Fruit fly (Drosophila melanogaster) whole organism, adult: ENCODE results near the gene kirre.

Source experiments
- CG11617 ChIP-seq: fragments of 200-800 bp; sonication (Bioruptor generic); optimal IDR thresholded peaks from 2 replicates; lab custom pipeline; 2017; ENCODE audit warnings: mild to moderate bottlenecking, missing biosample characterization, missing genetic modification reagents, missing genetic modification characterization
- CG12768 ChIP-seq: fragments of 200-800 bp; sonication (Bioruptor generic); optimal IDR thresholded peaks from 2 replicates; lab custom pipeline; 2017; ENCODE audit warnings: missing biosample characterization, missing genetic modification characterization, mild to moderate bottlenecking, moderate library complexity, missing genetic modification reagents
- CG14711 ChIP-seq: fragments of 200-800 bp; sonication (Bioruptor generic); optimal IDR thresholded peaks from 2 replicates; lab custom pipeline; 2018; ENCODE audit warnings: missing biosample characterization, mild to moderate bottlenecking, missing genetic modification characterization, moderate library complexity
- CG5204 ChIP-seq: fragments of 200-800 bp; sonication (Bioruptor generic); optimal IDR thresholded peaks from 2 replicates; lab custom pipeline; 2016; ENCODE audit warnings: missing biosample characterization, missing genetic modification characterization
- CG7045 ChIP-seq: fragments of 200-800 bp; sonication (Bioruptor generic); optimal IDR thresholded peaks from 2 replicates; lab custom pipeline; 2017; ENCODE audit warnings: missing biosample characterization, mild to moderate bottlenecking, missing genetic modification characterization
- Crg-1 ChIP-seq: fragments of 200-800 bp; sonication (Bioruptor generic); optimal IDR thresholded peaks from 2 replicates; lab custom pipeline; 2016; ENCODE audit warnings: missing biosample characterization, missing genetic modification characterization
- Hr96 ChIP-seq: fragments of 200-800 bp; sonication (Bioruptor generic); optimal IDR thresholded peaks from 2 replicates; lab custom pipeline; 2016; ENCODE audit warnings: missing biosample characterization, missing genetic modification characterization
- bab1 ChIP-seq: fragments of 200-800 bp; sonication (Bioruptor generic); optimal IDR thresholded peaks from 3 replicates; lab custom pipeline; 2019; ENCODE audit warnings: missing biosample characterization, mild to moderate bottlenecking, missing genetic modification characterization, moderate library complexity
- cic ChIP-seq: fragments of 200-800 bp; sonication (Bioruptor generic); optimal IDR thresholded peaks from 2 replicates; lab custom pipeline; 2017; ENCODE audit warnings: missing biosample characterization, mild to moderate bottlenecking, missing genetic modification characterization, moderate library complexity
- cnc ChIP-seq, 2 experiments: fragments of >200 bp; optimal IDR thresholded peaks; 2 replicates each; lab custom pipeline; 2017
- ovo ChIP-seq: fragments of 200-800 bp; sonication (Bioruptor generic); optimal IDR thresholded peaks from 2 replicates; lab custom pipeline; 2016; ENCODE audit warnings: missing biosample characterization, missing genetic modification characterization
- tj ChIP-seq: fragments of 200-800 bp; sonication (Bioruptor generic); optimal IDR thresholded peaks from 3 replicates; lab custom pipeline; 2017; ENCODE audit warnings: missing biosample characterization, mild to moderate bottlenecking, missing genetic modification characterization, moderate library complexity
- toe ChIP-seq: fragments of 200-800 bp; sonication (Bioruptor generic); optimal IDR thresholded peaks from 2 replicates; lab custom pipeline; 2016; ENCODE audit warnings: missing biosample characterization, missing genetic modification characterization

- TF ChIP-seq Crg-1 (GFP tag; lab: Kevin White, UChicago) (no peak), CG7045 (GFP tag; lab: Kevin White, UChicago) (no peak), CG14711 (tag; lab: Kevin White, UChicago) (no peak), bab1 (GFP tag; lab: Kevin White, UChicago) (no peak), ovo (GFP tag; lab: Kevin White, UChicago) (no peak), CG11617 (GFP tag; lab: Kevin White, UChicago) (no peak), toe (GFP tag; lab: Kevin White, UChicago) (no peak), cnc (optimal IDR thresholded peaks at IDR 0.05; lab: Kevin White, UChicago) (no peak), tj (GFP tag; lab: Kevin White, UChicago) (no peak), CG12768 (GFP tag; lab: Kevin White, UChicago) (no peak), CG5204 (no peak), Hr96 (GFP tag; lab: Kevin White, UChicago) (no peak), cic (GFP tag; lab: Kevin White, UChicago) (no peak)
Measured at dm6 chrX:3002148-3002547, 262.0 kb downstream of the kirre start.
